Fruit fly (Drosophila melanogaster): ENCODE measurements around the gene CG42238.

Gene CG42238

dm6 chr2L:20974037-20974646 lies 77.8 kb downstream of the CG42238 start:
- TF ChIP-seq Dek (tag; optimal IDR thresholded peaks at IDR 0.05) (no peak), CG5245 (GFP tag; optimal IDR thresholded peaks at IDR 0.05) (peak; percentile 28), TFAM (GFP tag; optimal IDR thresholded peaks at IDR 0.05) (no peak), CG1832 (GFP tag; optimal IDR thresholded peaks at IDR 0.05) (no peak), BtbVII (GFP tag; optimal IDR thresholded peaks at IDR 0.05) (no peak), cwo (GFP tag; optimal IDR thresholded peaks at IDR 0.05) (no peak), CG6791 (GFP tag; IDR thresholded peaks at IDR 0.05; ENCODE audit: partially characterized antibody) (no peak), Kr (GFP tag; optimal IDR thresholded peaks at IDR 0.05) (no peak), CG6683 (GFP tag; optimal IDR thresholded peaks at IDR 0.05) (no peak), CG30020 (tag; optimal IDR thresholded peaks at IDR 0.05) (no peak), Atf3 (GFP tag; optimal IDR thresholded peaks at IDR 0.05) (peak; percentile 2), fu2 (GFP tag; optimal IDR thresholded peaks at IDR 0.05) (no peak), gsb-n (tag; optimal IDR thresholded peaks at IDR 0.05) (peak; percentile 62), al (GFP tag; IDR thresholded peaks at IDR 0.05) (no peak), tap (tag; optimal IDR thresholded peaks at IDR 0.05) (peak; percentile 66), CTCF (GFP tag; optimal IDR thresholded peaks at IDR 0.05) (no peak), tin (GFP tag; optimal IDR thresholded peaks at IDR 0.05) (peak; percentile 55), sna (GFP tag; IDR thresholded peaks at IDR 0.05; ENCODE audit: partially characterized antibody) (no peak), Xrp1 (GFP tag; IDR thresholded peaks at IDR 0.05) (peak; percentile 69), sisA (GFP tag; IDR thresholded peaks at IDR 0.05) (peak; percentile 62), dm (GFP tag; optimal IDR thresholded peaks at IDR 0.05) (no peak), CG12744 (GFP tag; optimal IDR thresholded peaks at IDR 0.05) (no peak), CG2116 (GFP tag; optimal IDR thresholded peaks at IDR 0.05) (no peak), br (optimal IDR thresholded peaks at IDR 0.05) (no peak), CG7987 (GFP tag; optimal IDR thresholded peaks at IDR 0.05) (no peak), CG13287 (GFP tag; IDR thresholded peaks at IDR 0.05; ENCODE audit: partially characterized antibody) (no peak), btn (GFP tag; optimal IDR thresholded peaks at IDR 0.05) (peak; percentile 39), Xbp1 (GFP tag; optimal IDR thresholded peaks at IDR 0.05) (peak; percentile 66), emc (GFP tag; optimal IDR thresholded peaks at IDR 0.05) (no peak), CG33213 (GFP tag; optimal IDR thresholded peaks at IDR 0.05) (peak; percentile 17), unpg (GFP tag; optimal IDR thresholded peaks at IDR 0.05) (peak; percentile 74), zfh2 (GFP tag; optimal IDR thresholded peaks at IDR 0.05) (no peak), bcd (GFP tag; optimal IDR thresholded peaks at IDR 0.05) (peak; percentile 32), CG17802 (tag; optimal IDR thresholded peaks at IDR 0.05) (peak; percentile 24), ara (GFP tag; IDR thresholded peaks at IDR 0.05) (peak; percentile 62; the same call in 1 of the 2 replicates), Ptx1 (GFP tag; IDR thresholded peaks at IDR 0.05) (0 out of 2 replicates have a peak, but pooled peaks have one; percentile 40), dysf (GFP tag; IDR thresholded peaks at IDR 0.05) (peak; percentile 47; the same call in 1 of the 3 replicates), pan (optimal IDR thresholded peaks at IDR 0.05) (no peak), pan (GFP tag; optimal IDR thresholded peaks at IDR 0.05 in 1 of 2, IDR thresholded peaks at IDR 0.05 in 1 of 2) (peak in 1 of 2 experiments; percentile 49), CG7839 (tag; optimal IDR thresholded peaks at IDR 0.05) (peak; percentile 62), Dp (GFP tag; optimal IDR thresholded peaks at IDR 0.05) (no peak), dpn (GFP tag; optimal IDR thresholded peaks at IDR 0.05) (peak; percentile 40 to 67), HLH4C (GFP tag; IDR thresholded peaks at IDR 0.05; ENCODE audit: partially characterized antibody) (no peak), CG17361 (GFP tag; IDR thresholded peaks at IDR 0.05) (peak; percentile 70), ash1 (GFP tag; optimal IDR thresholded peaks at IDR 0.05) (no peak), dmrt99B (tag; optimal IDR thresholded peaks at IDR 0.05) (peak; percentile 72), Max (GFP tag; optimal IDR thresholded peaks at IDR 0.05) (peak; percentile 1), CG18599 (GFP tag; optimal IDR thresholded peaks at IDR 0.05) (peak; percentile 45), Bgb (GFP tag; IDR thresholded peaks at IDR 0.05; ENCODE audit: partially characterized antibody) (no peak), Stat92E (GFP tag; optimal IDR thresholded peaks at IDR 0.05) (no peak)
